Worm (Caenorhabditis elegans) whole organism, L1 larva: Measurements from ENCODE around the gene C16D9.5.

Experiments
- C16A3.4 ChIP-seq: fragments of 150-350 bp; optimal IDR thresholded peaks from 2 replicates; lab custom pipeline; 2014; ENCODE audit warnings: missing biosample characterization, missing genetic modification characterization
- C34B4.2 ChIP-seq: sonication (generic microtip); optimal IDR thresholded peaks from 2 replicates; lab custom pipeline; 2017; ENCODE audit warnings: mild to moderate bottlenecking, missing genetic modification characterization, missing compliant biosample characterization
- F16B12.6 ChIP-seq: fragments of 150-350 bp; optimal IDR thresholded peaks from 2 replicates; lab custom pipeline; 2014; ENCODE audit warnings: missing biosample characterization, missing genetic modification characterization
- Y116A8C.19 ChIP-seq: sonication (generic microtip); optimal IDR thresholded peaks from 2 replicates; lab custom pipeline; 2016; ENCODE audit warnings: missing compliant biosample characterization, missing genetic modification characterization, borderline replicate concordance
- alr-1 ChIP-seq: fragments of 200-800 bp; sonication (Bioruptor generic); optimal IDR thresholded peaks from 2 replicates; lab custom pipeline; 2018; ENCODE audit warnings: borderline replicate concordance, mild to moderate bottlenecking, missing genetic modification characterization, missing compliant biosample characterization
- aly-2 ChIP-seq: fragments of 150-350 bp; optimal IDR thresholded peaks from 2 replicates; lab custom pipeline; 2014; ENCODE audit warnings: missing biosample characterization, missing genetic modification characterization
- blmp-1 ChIP-seq: fragments of 150-350 bp; optimal IDR thresholded peaks from 2 replicates; lab custom pipeline; 2014; ENCODE audit warnings: missing biosample characterization, missing genetic modification characterization
- ceh-63 ChIP-seq: fragments of 200-800 bp; sonication (Bioruptor generic); optimal IDR thresholded peaks from 2 replicates; lab custom pipeline; 2018; ENCODE audit warnings: mild to moderate bottlenecking, missing genetic modification characterization, missing compliant biosample characterization
- ceh-8 ChIP-seq: fragments of 200-800 bp; sonication (Bioruptor generic); optimal IDR thresholded peaks from 2 replicates; lab custom pipeline; 2018; ENCODE audit warnings: mild to moderate bottlenecking, missing genetic modification characterization, moderate library complexity, missing compliant biosample characterization
- ceh-82 ChIP-seq, 3 experiments: fragments of 150-350 bp in 1 of 3; sonication (generic microtip) in 2 of 3; optimal IDR thresholded peaks; 2 replicates each; lab custom pipeline; 2014 to 2017; ENCODE audit warnings: missing biosample characterization in 3 of 3, missing genetic modification characterization in 3 of 3
- ceh-90 ChIP-seq: sonication (generic microtip); optimal IDR thresholded peaks from 2 replicates; lab custom pipeline; 2016; ENCODE audit warnings: missing genetic modification characterization, missing compliant biosample characterization
- efl-1 ChIP-seq, 4 experiments: fragments of 150-350 bp; optimal IDR thresholded peaks in 3 of 4; peaks in 1 of 4; 1 replicate in 1 of 4; 2 replicates in 3 of 4; lab custom pipeline; 2014; ENCODE audit warnings: missing biosample characterization in 2 of 4, missing genetic modification characterization in 2 of 4, missing genetic modification reagents in 2 of 4
- egl-27 ChIP-seq, 2 experiments: fragments of 150-350 bp in 1 of 2; sonication (generic microtip); optimal IDR thresholded peaks; 3 replicates each; lab custom pipeline; 2017 to 2018; ENCODE audit warnings: missing biosample characterization in 2 of 2, missing genetic modification characterization in 2 of 2, missing genetic modification reagents in 2 of 2
- elt-3 ChIP-seq, 6 experiments: fragments of 150-350 bp in 1 of 6; sonication (generic microtip); optimal IDR thresholded peaks; 2 replicates each; lab custom pipeline; 2017 to 2018; ENCODE audit warnings: missing biosample characterization in 6 of 6, missing genetic modification characterization in 6 of 6, inconsistent platforms in 1 of 6
- ets-5 ChIP-seq: fragments of 200-800 bp; sonication (Bioruptor generic); IDR thresholded peaks from 2 replicates; pipeline ENCODE4 v1.3.6; 2022; ENCODE audit warnings: missing genetic modification characterization, missing compliant biosample characterization
- fkh-10 ChIP-seq: sonication (generic microtip); optimal IDR thresholded peaks from 2 replicates; lab custom pipeline; 2017; ENCODE audit warnings: missing biosample characterization, missing genetic modification reagents, missing genetic modification characterization
- fkh-4 ChIP-seq: sonication (generic microtip); optimal IDR thresholded peaks from 2 replicates; lab custom pipeline; 2016; ENCODE audit warnings: missing compliant biosample characterization, missing genetic modification characterization, borderline replicate concordance
- fkh-8 ChIP-seq: sonication (generic microtip); optimal IDR thresholded peaks from 2 replicates; lab custom pipeline; 2016; ENCODE audit warnings: mild to moderate bottlenecking, missing genetic modification characterization, missing compliant biosample characterization
- fos-1 ChIP-seq: fragments of 150-350 bp; optimal IDR thresholded peaks from 2 replicates; lab custom pipeline; 2014; ENCODE audit warnings: missing biosample characterization, missing genetic modification characterization
- hlh-17 ChIP-seq: fragments of 200-800 bp; sonication (Bioruptor generic); optimal IDR thresholded peaks from 2 replicates; lab custom pipeline; 2018; ENCODE audit warnings: missing genetic modification characterization, mild to moderate bottlenecking, missing compliant biosample characterization, moderate library complexity, borderline replicate concordance
- hlh-4 ChIP-seq: sonication (generic microtip); optimal IDR thresholded peaks from 2 replicates; lab custom pipeline; 2016; ENCODE audit warnings: mild to moderate bottlenecking, missing genetic modification characterization, missing compliant biosample characterization
- isw-1 ChIP-seq: fragments of 200-800 bp; sonication (Bioruptor generic); IDR thresholded peaks from 2 replicates; pipeline ENCODE4 v1.3.6; 2022; ENCODE audit warnings: missing genetic modification characterization, missing compliant biosample characterization
- lin-14 ChIP-seq: fragments of 200-800 bp; sonication (Bioruptor generic); optimal IDR thresholded peaks from 2 replicates; lab custom pipeline; 2018; ENCODE audit warnings: mild to moderate bottlenecking, missing genetic modification characterization, moderate library complexity, missing compliant biosample characterization
- lin-15B ChIP-seq: fragments of 150-350 bp; sonication (generic microtip); optimal IDR thresholded peaks from 3 replicates; lab custom pipeline; 2014; ENCODE audit warnings: missing biosample characterization, missing genetic modification characterization
- lin-35 ChIP-seq, 2 experiments: fragments of 150-350 bp; optimal IDR thresholded peaks; 2 replicates each; lab custom pipeline; 2014; ENCODE audit warnings: missing biosample characterization in 2 of 2, missing genetic modification characterization in 2 of 2, missing genetic modification reagents in 2 of 2
- lin-39 ChIP-seq: fragments of 150-350 bp; optimal IDR thresholded peaks from 2 replicates; lab custom pipeline; 2014; ENCODE audit warnings: missing biosample characterization, missing genetic modification reagents, missing genetic modification characterization
- lsy-2 ChIP-seq, 2 experiments: fragments of 150-350 bp; optimal IDR thresholded peaks; 2 replicates each; lab custom pipeline; 2014; ENCODE audit warnings: missing biosample characterization in 2 of 2, missing genetic modification characterization in 2 of 2
- mdl-1 ChIP-seq, 2 experiments: fragments of 150-350 bp; optimal IDR thresholded peaks; 2 replicates each; lab custom pipeline; 2014 to 2017; ENCODE audit warnings: missing biosample characterization in 2 of 2, missing genetic modification characterization in 2 of 2, inconsistent platforms in 1 of 2
- mep-1 ChIP-seq: fragments of 150-350 bp; optimal IDR thresholded peaks from 2 replicates; lab custom pipeline; 2014; ENCODE audit warnings: missing biosample characterization, missing genetic modification characterization
- nhr-11 ChIP-seq: fragments of 150-350 bp; optimal IDR thresholded peaks from 2 replicates; lab custom pipeline; 2014; ENCODE audit warnings: missing biosample characterization, missing genetic modification characterization
- nhr-19 ChIP-seq: fragments of 200-800 bp; sonication (Bioruptor generic); conservative IDR thresholded peaks from 2 replicates; pipeline ENCODE4 v1.3.6; 2022; ENCODE audit warnings: missing genetic modification characterization, missing compliant biosample characterization
- nhr-20 ChIP-seq: sonication (generic microtip); optimal IDR thresholded peaks from 2 replicates; lab custom pipeline; 2016; ENCODE audit warnings: mild to moderate bottlenecking, missing genetic modification characterization, missing compliant biosample characterization
- nhr-237 ChIP-seq: fragments of 150-350 bp; optimal IDR thresholded peaks from 2 replicates; lab custom pipeline; 2014; ENCODE audit warnings: missing biosample characterization, missing genetic modification characterization
- nhr-47 ChIP-seq: sonication (generic microtip); optimal IDR thresholded peaks from 2 replicates; lab custom pipeline; 2016; ENCODE audit warnings: mild to moderate bottlenecking, missing genetic modification characterization, moderate library complexity, missing compliant biosample characterization
- nhr-71 ChIP-seq: sonication (generic microtip); optimal IDR thresholded peaks from 2 replicates; lab custom pipeline; 2016; ENCODE audit warnings: mild to moderate bottlenecking, missing genetic modification characterization, moderate library complexity, missing compliant biosample characterization
- nhr-84 ChIP-seq: sonication (generic microtip); optimal IDR thresholded peaks from 2 replicates; lab custom pipeline; 2017; ENCODE audit warnings: missing biosample characterization, missing genetic modification characterization
- nhr-85 ChIP-seq: sonication (generic microtip); peaks from one replicate; lab custom pipeline; 2016; ENCODE audit warnings: missing genetic modification characterization, inconsistent platforms, missing compliant biosample characterization
- pag-3 ChIP-seq: sonication (generic microtip); optimal IDR thresholded peaks from 2 replicates; lab custom pipeline; 2017; ENCODE audit warnings: missing genetic modification characterization, mild to moderate bottlenecking, missing compliant biosample characterization, antibody characterized with exemption, borderline replicate concordance; ENCODE audit not compliant: insufficient read depth
- pax-3 ChIP-seq: fragments of 200-800 bp; sonication (Bioruptor generic); optimal IDR thresholded peaks from 2 replicates; lab custom pipeline; 2018; ENCODE audit warnings: mild to moderate bottlenecking, missing genetic modification characterization, moderate library complexity, missing compliant biosample characterization
- skn-1 ChIP-seq: fragments of 150-350 bp; optimal IDR thresholded peaks from 2 replicates; lab custom pipeline; 2014; ENCODE audit warnings: missing biosample characterization, missing genetic modification characterization
- snu-23 ChIP-seq: sonication (generic microtip); optimal IDR thresholded peaks from 2 replicates; lab custom pipeline; 2016; ENCODE audit warnings: missing genetic modification characterization, missing compliant biosample characterization
- sox-4 ChIP-seq: sonication (generic microtip); optimal IDR thresholded peaks from 2 replicates; lab custom pipeline; 2016; ENCODE audit warnings: missing genetic modification characterization, missing compliant biosample characterization
- sptf-1 ChIP-seq: fragments of 150-350 bp; optimal IDR thresholded peaks from 2 replicates; lab custom pipeline; 2014; ENCODE audit warnings: missing biosample characterization, missing genetic modification characterization
- sup-37 ChIP-seq: fragments of 200-800 bp; sonication (Bioruptor generic); optimal IDR thresholded peaks from 2 replicates; lab custom pipeline; 2018; ENCODE audit warnings: mild to moderate bottlenecking, missing genetic modification characterization, missing compliant biosample characterization
- swsn-7 ChIP-seq: sonication (generic microtip); optimal IDR thresholded peaks from 2 replicates; lab custom pipeline; 2016; ENCODE audit warnings: missing genetic modification characterization, missing compliant biosample characterization
- tbx-2 ChIP-seq: sonication (generic microtip); optimal IDR thresholded peaks from 2 replicates; lab custom pipeline; 2016; ENCODE audit warnings: missing genetic modification characterization, missing compliant biosample characterization
- unc-130 ChIP-seq: fragments of 150-350 bp; optimal IDR thresholded peaks from 2 replicates; lab custom pipeline; 2017; ENCODE audit warnings: missing biosample characterization, missing genetic modification characterization, inconsistent platforms
- unc-86 ChIP-seq: sonication (generic microtip); optimal IDR thresholded peaks from 2 replicates; lab custom pipeline; 2016; ENCODE audit warnings: missing genetic modification characterization, missing compliant biosample characterization
- zag-1 ChIP-seq: fragments of 150-350 bp; optimal IDR thresholded peaks from 2 replicates; lab custom pipeline; 2014; ENCODE audit warnings: missing biosample characterization, missing genetic modification characterization
- zip-4 ChIP-seq: fragments of 200-800 bp; sonication (Bioruptor generic); optimal IDR thresholded peaks from 2 replicates; lab custom pipeline; 2018; ENCODE audit warnings: mild to moderate bottlenecking, missing genetic modification characterization, moderate library complexity, missing compliant biosample characterization

Gene C16D9.5

ce11 chrV:8238290-8238689 lies 7.1 kb downstream of the C16D9.5 start, which contains the start of gene rol-3:
Gene rol-3, minus strand, starts transcription at chrV:8238409.
- TF ChIP-seq nhr-84 = no peak
- peak; percentile 9 for TF ChIP-seq mep-1 (tag; lab: Kevin White, UChicago)
- TF ChIP-seq fkh-4 (tag; lab: Kevin White, UChicago) = no peak
- TF ChIP-seq egl-27 (tag; optimal IDR thresholded peaks at IDR 0.05; lab: Kevin White, UChicago) = no peak
- no peak for TF ChIP-seq ceh-82 (tag; optimal IDR thresholded peaks at IDR 0.05; lab: Kevin White, UChicago)
- TF ChIP-seq mdl-1 (tag; optimal IDR thresholded peaks at IDR 0.05; lab: Kevin White, UChicago) = no peak
- TF ChIP-seq hlh-17 (GFP tag; lab: Kevin White, UChicago) = no peak
- TF ChIP-seq hlh-4 = no peak
- TF ChIP-seq lin-39 (tag; lab: Kevin White, UChicago) = no peak
- TF ChIP-seq nhr-47 (tag; lab: Kevin White, UChicago) = no peak
- no peak for TF ChIP-seq fkh-8 (tag; lab: Kevin White, UChicago)
- TF ChIP-seq blmp-1 (tag; lab: Kevin White, UChicago) = peak; percentile 42
- TF ChIP-seq zag-1 (tag; lab: Kevin White, UChicago) = no peak
- no peak for TF ChIP-seq unc-130
- peak; percentile 16 for TF ChIP-seq nhr-20
- no peak for TF ChIP-seq pag-3 (tag; lab: Kevin White, UChicago)
- peak; percentile 63 for TF ChIP-seq nhr-85 (tag; lab: Kevin White, UChicago)
- TF ChIP-seq ceh-90 (tag; lab: Kevin White, UChicago) = no peak
- TF ChIP-seq fkh-10 = no peak
- no peak for TF ChIP-seq ceh-8 (GFP tag; lab: Kevin White, UChicago)
- no peak for TF ChIP-seq lin-15B
- no peak for TF ChIP-seq sptf-1
- no peak for TF ChIP-seq Y116A8C.19 (tag; lab: Kevin White, UChicago)
- TF ChIP-seq nhr-19 = no peak
- TF ChIP-seq pax-3 = no peak
- no peak for TF ChIP-seq sox-4 (tag; lab: Kevin White, UChicago)
- no peak for TF ChIP-seq fos-1 (tag; lab: Kevin White, UChicago)
- no peak for TF ChIP-seq isw-1
- TF ChIP-seq skn-1 = no peak
- no peak for TF ChIP-seq ceh-63
- TF ChIP-seq lin-35 (GFP tag; optimal IDR thresholded peaks at IDR 0.05; lab: Kevin White, UChicago) = peak in 1 of 2 experiments; percentile 23
- TF ChIP-seq unc-86 = no peak
- no peak for TF ChIP-seq C16A3.4
- no peak for TF ChIP-seq C34B4.2 (tag; lab: Kevin White, UChicago)
- TF ChIP-seq elt-3 (tag; optimal IDR thresholded peaks at IDR 0.05; lab: Kevin White, UChicago) = peak in 4 of 6 experiments; percentile 15 to 63 (median 26)
- no peak for TF ChIP-seq nhr-11 (tag; lab: Kevin White, UChicago)
- TF ChIP-seq ets-5 (GFP tag; lab: Robert Waterston, UW) = no peak
- no peak for TF ChIP-seq zip-4 (GFP tag; lab: Kevin White, UChicago)
- peak; percentile 44 for TF ChIP-seq snu-23 (GFP tag; lab: Kevin White, UChicago)
- TF ChIP-seq swsn-7 (tag; lab: Kevin White, UChicago) = no peak
- TF ChIP-seq F16B12.6 (tag; lab: Kevin White, UChicago) = no peak
- TF ChIP-seq nhr-71 (tag; lab: Kevin White, UChicago) = peak; percentile 18
- TF ChIP-seq lin-14 (GFP tag; lab: Kevin White, UChicago) = no peak
- no peak for TF ChIP-seq alr-1 (tag; lab: Kevin White, UChicago)
- no peak for TF ChIP-seq nhr-237 (tag; lab: Kevin White, UChicago)
- no peak for TF ChIP-seq sup-37 (GFP tag; lab: Kevin White, UChicago)
- no peak for TF ChIP-seq efl-1 (optimal IDR thresholded peaks at IDR 0.05; lab: Kevin White, UChicago)
- peak in 1 of 2 experiments; percentile 80 for TF ChIP-seq efl-1 (GFP tag; optimal IDR thresholded peaks at IDR 0.05 in 1 of 2; lab: Kevin White, UChicago)
- TF ChIP-seq lsy-2 (tag; optimal IDR thresholded peaks at IDR 0.05; lab: Kevin White, UChicago) = no peak
- no peak for TF ChIP-seq tbx-2
- no peak for TF ChIP-seq aly-2 (tag; lab: Kevin White, UChicago)
